Fruit fly (Drosophila melanogaster) whole organism, prepupa: ENCODE data around the gene Or7a.

Source experiments
- Blimp-1 ChIP-seq: fragments of 200-800 bp; sonication (Bioruptor generic); optimal IDR thresholded peaks from 3 replicates; lab custom pipeline; 2017; ENCODE audit warnings: missing biosample characterization, missing genetic modification characterization, mild to moderate bottlenecking, moderate library complexity, missing genetic modification reagents
- CG10669 ChIP-seq: fragments of 200-800 bp; sonication (Bioruptor generic); optimal IDR thresholded peaks from 3 replicates; lab custom pipeline; 2018; ENCODE audit warnings: missing biosample characterization, mild to moderate bottlenecking, missing genetic modification characterization, moderate library complexity
- CG11294 ChIP-seq: fragments of 200-800 bp; sonication (Bioruptor generic); IDR thresholded peaks from 2 replicates; pipeline ENCODE4 v1.3.6; 2022; ENCODE audit warnings: missing biosample characterization, missing genetic modification characterization
- CG11762 ChIP-seq: fragments of 200-800 bp; sonication (Bioruptor generic); optimal IDR thresholded peaks from 3 replicates; lab custom pipeline; 2016; ENCODE audit warnings: missing biosample characterization, missing genetic modification characterization; ENCODE audit not compliant: insufficient read depth
- CG11902 ChIP-seq: fragments of 200-800 bp; sonication (Bioruptor generic); optimal IDR thresholded peaks from 3 replicates; lab custom pipeline; 2016; ENCODE audit warnings: missing biosample characterization, missing genetic modification characterization
- CG15336 ChIP-seq: fragments of 200-800 bp; sonication (Bioruptor generic); IDR thresholded peaks from 2 replicates; pipeline ENCODE4 v1.3.6; 2022; ENCODE audit warnings: missing biosample characterization, missing genetic modification characterization
- CG1621 ChIP-seq: fragments of 200-800 bp; sonication (Bioruptor generic); optimal IDR thresholded peaks from 3 replicates; lab custom pipeline; 2018; ENCODE audit warnings: missing biosample characterization, mild to moderate bottlenecking, missing genetic modification characterization
- CG16779 ChIP-seq: fragments of 200-800 bp; sonication (Bioruptor generic); optimal IDR thresholded peaks from 3 replicates; lab custom pipeline; 2017; ENCODE audit warnings: missing biosample characterization, mild to moderate bottlenecking, missing genetic modification characterization
- CG3032 ChIP-seq: fragments of 200-800 bp; optimal IDR thresholded peaks from 2 replicates; lab custom pipeline; 2019; ENCODE audit warnings: missing biosample characterization, mild to moderate bottlenecking, missing genetic modification characterization, moderate library complexity
- CG31627 ChIP-seq: fragments of 200-800 bp; sonication (Bioruptor generic); optimal IDR thresholded peaks from 3 replicates; lab custom pipeline; 2016; ENCODE audit warnings: missing biosample characterization, missing genetic modification characterization
- CG32006 ChIP-seq: fragments of 200-800 bp; sonication (Bioruptor generic); optimal IDR thresholded peaks from 3 replicates; lab custom pipeline; 2017; ENCODE audit warnings: missing biosample characterization, mild to moderate bottlenecking, missing genetic modification characterization
- CG34406 ChIP-seq: fragments of 200-800 bp; sonication (Bioruptor generic); optimal IDR thresholded peaks from 3 replicates; lab custom pipeline; 2016; ENCODE audit warnings: missing biosample characterization, missing genetic modification characterization
- CG3919 ChIP-seq: fragments of 200-800 bp; sonication (Bioruptor generic); optimal IDR thresholded peaks from 3 replicates; lab custom pipeline; 2016; ENCODE audit warnings: missing biosample characterization, missing genetic modification characterization
- CG4318 ChIP-seq: fragments of 200-800 bp; sonication (Bioruptor generic); optimal IDR thresholded peaks from 3 replicates; lab custom pipeline; 2017; ENCODE audit warnings: missing biosample characterization, mild to moderate bottlenecking, missing genetic modification characterization
- CG6163 ChIP-seq: fragments of 200-800 bp; sonication (Bioruptor generic); IDR thresholded peaks from 3 replicates; pipeline ENCODE4 v1.3.6; 2022; ENCODE audit warnings: missing biosample characterization, missing genetic modification characterization
- CG6276 ChIP-seq: fragments of 200-800 bp; sonication (Bioruptor generic); optimal IDR thresholded peaks from 2 replicates; lab custom pipeline; 2017; ENCODE audit warnings: missing biosample characterization, mild to moderate bottlenecking, missing genetic modification characterization
- CG6792 ChIP-seq: fragments of 200-800 bp; sonication (Bioruptor generic); optimal IDR thresholded peaks from 3 replicates; lab custom pipeline; 2016; ENCODE audit warnings: missing biosample characterization, missing genetic modification characterization
- CG6808 ChIP-seq: fragments of 200-800 bp; sonication (Bioruptor generic); optimal IDR thresholded peaks from 3 replicates; lab custom pipeline; 2017; ENCODE audit warnings: missing biosample characterization, missing genetic modification characterization, mild to moderate bottlenecking, moderate library complexity, missing genetic modification reagents
- CG7368 ChIP-seq: fragments of 200-800 bp; sonication (Bioruptor generic); optimal IDR thresholded peaks from 3 replicates; lab custom pipeline; 2016; ENCODE audit warnings: missing biosample characterization, missing genetic modification characterization
- CG8319 ChIP-seq: fragments of 200-800 bp; sonication (Bioruptor generic); optimal IDR thresholded peaks from 3 replicates; lab custom pipeline; 2016; ENCODE audit warnings: missing biosample characterization, missing genetic modification characterization
- CG8632 ChIP-seq: fragments of 200-800 bp; sonication (Bioruptor generic); optimal IDR thresholded peaks from 3 replicates; lab custom pipeline; 2016; ENCODE audit warnings: missing biosample characterization, missing genetic modification characterization
- CG9139 ChIP-seq: fragments of 200-800 bp; sonication (Bioruptor generic); optimal IDR thresholded peaks from 3 replicates; lab custom pipeline; 2017; ENCODE audit warnings: missing biosample characterization, mild to moderate bottlenecking, missing genetic modification characterization
- Eip75B ChIP-seq: fragments of 200-800 bp; sonication (Bioruptor generic); optimal IDR thresholded peaks from 3 replicates; lab custom pipeline; 2016; ENCODE audit warnings: missing biosample characterization, missing genetic modification characterization
- Eip78C ChIP-seq: fragments of 200-800 bp; sonication (Bioruptor generic); peaks from one replicate; lab custom pipeline; 2016; ENCODE audit warnings: missing biosample characterization, missing genetic modification characterization
- Ets21C ChIP-seq: fragments of 200-800 bp; sonication (Bioruptor generic); optimal IDR thresholded peaks from 3 replicates; lab custom pipeline; 2016; ENCODE audit warnings: missing biosample characterization, missing genetic modification characterization
- Ets96B ChIP-seq: fragments of 200-800 bp; optimal IDR thresholded peaks from 2 replicates; lab custom pipeline; 2019; ENCODE audit warnings: missing biosample characterization, mild to moderate bottlenecking, missing genetic modification characterization, moderate library complexity
- Gug ChIP-seq: fragments of 200-800 bp; sonication (Bioruptor generic); IDR thresholded peaks from 2 replicates; pipeline ENCODE4 v1.3.6; 2022; ENCODE audit warnings: missing biosample characterization, missing genetic modification characterization
- Hr38 ChIP-seq: sonication (Bioruptor generic); optimal IDR thresholded peaks from 2 replicates; lab custom pipeline; 2016; ENCODE audit warnings: missing biosample characterization, missing genetic modification characterization
- Hr39 ChIP-seq: fragments of 200-800 bp; sonication (Bioruptor generic); optimal IDR thresholded peaks from 2 replicates; lab custom pipeline; 2016; ENCODE audit warnings: missing biosample characterization, missing genetic modification characterization
- Hr4 ChIP-seq: fragments of 200-800 bp; sonication (Bioruptor generic); optimal IDR thresholded peaks from 3 replicates; lab custom pipeline; 2016; ENCODE audit warnings: missing biosample characterization, missing genetic modification characterization
- Lpt ChIP-seq: fragments of 200-800 bp; sonication (Bioruptor generic); optimal IDR thresholded peaks from 3 replicates; lab custom pipeline; 2016; ENCODE audit warnings: missing biosample characterization, missing genetic modification characterization
- Met ChIP-seq: fragments of 200-800 bp; sonication (Bioruptor generic); optimal IDR thresholded peaks from 3 replicates; lab custom pipeline; 2016; ENCODE audit warnings: missing biosample characterization, missing genetic modification characterization
- OdsH ChIP-seq: fragments of 200-800 bp; sonication (Bioruptor generic); optimal IDR thresholded peaks from 3 replicates; lab custom pipeline; 2016; ENCODE audit warnings: missing biosample characterization, missing genetic modification characterization
- Smox ChIP-seq: fragments of 200-800 bp; sonication (Bioruptor generic); optimal IDR thresholded peaks from 3 replicates; lab custom pipeline; 2016; ENCODE audit warnings: missing biosample characterization, missing genetic modification characterization
- Sox102F ChIP-seq: fragments of 200-800 bp; sonication (Bioruptor generic); optimal IDR thresholded peaks from 2 replicates; lab custom pipeline; 2016; ENCODE audit warnings: missing biosample characterization, mild to moderate bottlenecking, missing genetic modification characterization
- Sox14 ChIP-seq: fragments of 200-800 bp; sonication (Bioruptor generic); optimal IDR thresholded peaks from 3 replicates; lab custom pipeline; 2016; ENCODE audit warnings: missing biosample characterization, missing genetic modification characterization
- Sox15 ChIP-seq: fragments of 200-800 bp; sonication (Bioruptor generic); optimal IDR thresholded peaks from 3 replicates; lab custom pipeline; 2016; ENCODE audit warnings: missing biosample characterization, missing genetic modification characterization
- achi ChIP-seq: fragments of 200-800 bp; sonication (Bioruptor generic); optimal IDR thresholded peaks from 3 replicates; lab custom pipeline; 2016; ENCODE audit warnings: missing biosample characterization, missing genetic modification characterization
- cyc ChIP-seq: fragments of 200-800 bp; sonication (Bioruptor generic); optimal IDR thresholded peaks from 3 replicates; lab custom pipeline; 2016; ENCODE audit warnings: missing biosample characterization, missing genetic modification characterization
- dsx ChIP-seq: fragments of 200-800 bp; optimal IDR thresholded peaks from 3 replicates; lab custom pipeline; 2019; ENCODE audit warnings: missing biosample characterization, mild to moderate bottlenecking, missing genetic modification characterization, moderate library complexity; ENCODE audit not compliant: poor library complexity, severe bottlenecking
- fkh ChIP-seq: fragments of 200-800 bp; sonication (Bioruptor generic); optimal IDR thresholded peaks from 3 replicates; lab custom pipeline; 2017; ENCODE audit warnings: missing biosample characterization, mild to moderate bottlenecking, missing genetic modification characterization, moderate library complexity
- lz ChIP-seq: fragments of 200-800 bp; sonication (Bioruptor generic); optimal IDR thresholded peaks from 3 replicates; lab custom pipeline; 2016; ENCODE audit warnings: missing biosample characterization, missing genetic modification characterization
- net ChIP-seq: fragments of 200-800 bp; sonication (Bioruptor generic); optimal IDR thresholded peaks from 3 replicates; lab custom pipeline; 2016; ENCODE audit warnings: missing biosample characterization, missing genetic modification characterization
- pdm3 ChIP-seq: fragments of 200-800 bp; sonication (Bioruptor generic); optimal IDR thresholded peaks from 3 replicates; lab custom pipeline; 2016; ENCODE audit warnings: missing biosample characterization, missing genetic modification characterization
- salr ChIP-seq, 2 experiments: fragments of 200-800 bp; sonication (Bioruptor generic); optimal IDR thresholded peaks; 3 replicates each; lab custom pipeline; 2016 to 2018; ENCODE audit warnings: missing biosample characterization in 2 of 2, missing genetic modification characterization in 2 of 2, mild to moderate bottlenecking in 1 of 2
- spab ChIP-seq: fragments of 200-800 bp; sonication (Bioruptor generic); optimal IDR thresholded peaks from 2 replicates; lab custom pipeline; 2017; ENCODE audit warnings: missing biosample characterization, mild to moderate bottlenecking, missing genetic modification characterization, missing genetic modification reagents
- ss ChIP-seq, 2 experiments: fragments of 200-800 bp; sonication (Bioruptor generic); optimal IDR thresholded peaks; 2 replicates in 1 of 2; 3 replicates in 1 of 2; lab custom pipeline; 2017 to 2018; ENCODE audit warnings: mild to moderate bottlenecking in 2 of 2, missing biosample characterization in 2 of 2, missing genetic modification characterization in 2 of 2, moderate library complexity in 1 of 2
- svp ChIP-seq: fragments of 200-800 bp; sonication (Bioruptor generic); peaks from one replicate; lab custom pipeline; 2016; ENCODE audit warnings: missing biosample characterization, missing genetic modification characterization
- topi ChIP-seq: fragments of 200-800 bp; sonication (Bioruptor generic); optimal IDR thresholded peaks from 3 replicates; lab custom pipeline; 2016; ENCODE audit warnings: missing biosample characterization, missing genetic modification characterization
- vri ChIP-seq: fragments of 200-800 bp; sonication (Bioruptor generic); optimal IDR thresholded peaks from 3 replicates; lab custom pipeline; 2016; ENCODE audit warnings: missing biosample characterization, mild to moderate bottlenecking, missing genetic modification characterization

Or7a gene

DNA sequence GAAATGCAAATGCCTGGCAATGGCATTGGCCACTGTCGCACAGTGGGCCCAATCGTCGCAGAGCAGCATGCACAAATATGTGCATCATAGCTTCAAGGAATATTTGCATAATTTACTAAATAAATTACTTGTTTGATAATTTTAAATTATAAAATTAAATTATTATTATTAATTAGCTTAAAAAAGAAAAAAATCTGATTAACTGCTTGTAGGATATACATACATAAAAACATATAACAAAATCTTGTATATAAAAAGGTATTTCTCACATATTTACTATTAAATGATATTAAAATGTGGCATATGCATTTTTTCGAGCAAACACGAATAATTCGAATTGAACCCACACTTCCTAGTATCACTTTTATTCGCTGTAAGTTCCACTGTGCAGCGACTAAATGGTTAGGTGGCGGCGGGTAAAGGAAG lies 40.3 kb downstream of the Or7a start (continued):
- TF ChIP-seq ss (GFP tag; optimal IDR thresholded peaks at IDR 0.05; lab: Kevin White, UChicago) (no peak), Gug (GFP tag; lab: Robert Waterston, UW) (no peak), CG6276 (GFP tag; lab: Kevin White, UChicago) (peak; percentile 47), topi (GFP tag; lab: Kevin White, UChicago) (no peak), CG34406 (GFP tag; lab: Kevin White, UChicago) (no peak), CG4318 (peak; percentile 60), CG10669 (GFP tag; lab: Kevin White, UChicago) (no peak)

DNA sequence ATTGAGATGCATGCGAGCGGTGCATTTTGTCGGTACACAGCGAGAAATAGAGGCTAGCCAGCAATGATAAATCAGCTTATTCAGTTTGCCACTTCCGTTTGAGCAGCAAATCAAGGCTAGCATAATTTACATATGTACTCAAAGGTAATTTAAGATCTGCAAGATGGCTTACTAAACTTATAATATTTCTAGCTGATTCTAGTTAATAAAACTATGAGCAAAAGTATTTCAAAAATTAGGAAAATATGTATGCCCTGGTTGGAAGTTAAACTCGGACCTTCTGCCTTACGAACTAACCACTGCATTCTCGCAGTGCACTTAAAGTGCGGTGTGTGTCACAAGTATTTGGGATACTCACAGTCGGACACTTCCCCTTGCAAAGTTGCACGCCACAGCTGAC lies 42.7 kb downstream of the Or7a start:
- TF ChIP-seq Sox14 (GFP tag; lab: Kevin White, UChicago): peak; percentile 28
- no peak for TF ChIP-seq CG16779
- peak; percentile 76 for TF ChIP-seq Hr4
- TF ChIP-seq achi (GFP tag; lab: Kevin White, UChicago): peak; percentile 34
- TF ChIP-seq CG11294 (GFP tag; lab: Robert Waterston, UW): no peak
- TF ChIP-seq OdsH (GFP tag; lab: Kevin White, UChicago): peak; percentile 41
- TF ChIP-seq vri: no peak
- TF ChIP-seq CG6276 (GFP tag; lab: Kevin White, UChicago): peak; percentile 66
- TF ChIP-seq Eip75B (GFP tag; lab: Kevin White, UChicago): peak; percentile 28
- TF ChIP-seq CG31627 (GFP tag; lab: Kevin White, UChicago): no peak
- TF ChIP-seq Hr39: peak; percentile 6
- no peak for TF ChIP-seq Hr38 (GFP tag; lab: Kevin White, UChicago)
- TF ChIP-seq net (GFP tag; lab: Kevin White, UChicago): peak; percentile 63
- TF ChIP-seq CG9139: no peak
- TF ChIP-seq CG4318: peak; percentile 57
- TF ChIP-seq Smox (GFP tag; lab: Kevin White, UChicago): no peak
- TF ChIP-seq lz: no peak
- peak; percentile 46 for TF ChIP-seq CG3032 (tag; lab: Kevin White, UChicago)
- TF ChIP-seq Lpt (GFP tag; lab: Kevin White, UChicago): peak; percentile 54
- TF ChIP-seq CG10669 (GFP tag; lab: Kevin White, UChicago): peak; percentile 40
- peak; percentile 92 for TF ChIP-seq Eip78C
- no peak for TF ChIP-seq Ets21C
- TF ChIP-seq svp (GFP tag; lab: Kevin White, UChicago): no peak
- peak; percentile 22 for TF ChIP-seq CG7368 (GFP tag; lab: Kevin White, UChicago)
- TF ChIP-seq Met (GFP tag; lab: Kevin White, UChicago): no peak
- no peak for TF ChIP-seq Blimp-1 (GFP tag; lab: Kevin White, UChicago)
- peak; percentile 56 for TF ChIP-seq pdm3 (GFP tag; lab: Kevin White, UChicago)
- TF ChIP-seq CG8632 (GFP tag; lab: Kevin White, UChicago): peak; percentile 4
- no peak for TF ChIP-seq CG1621 (tag; lab: Kevin White, UChicago)
- TF ChIP-seq CG8319 (GFP tag; lab: Kevin White, UChicago): no peak
- TF ChIP-seq Ets96B: peak; percentile 17
- peak; percentile 66; the same call in 2 of the 3 replicates for TF ChIP-seq CG6163 (GFP tag; lab: Robert Waterston, UW)
- TF ChIP-seq CG3919: peak; percentile 53
- TF ChIP-seq CG6808 (GFP tag; lab: Kevin White, UChicago): peak; percentile 48
- peak in 1 of 2 experiments; percentile 38 for TF ChIP-seq salr (GFP tag; optimal IDR thresholded peaks at IDR 0.05; lab: Kevin White, UChicago)
- peak; percentile 25 for TF ChIP-seq CG6792 (GFP tag; lab: Kevin White, UChicago)
- peak; percentile 76 for TF ChIP-seq CG15336
- TF ChIP-seq Gug (GFP tag; lab: Robert Waterston, UW): no peak
- peak; percentile 85 for TF ChIP-seq CG32006 (GFP tag; lab: Kevin White, UChicago)
- no peak for TF ChIP-seq Sox102F (GFP tag; lab: Kevin White, UChicago)
- TF ChIP-seq spab (GFP tag; lab: Kevin White, UChicago): no peak
- no peak for TF ChIP-seq CG34406 (GFP tag; lab: Kevin White, UChicago)
- peak; percentile 27 for TF ChIP-seq dsx (GFP tag; lab: Kevin White, UChicago)
- TF ChIP-seq CG11902 (GFP tag; lab: Kevin White, UChicago): peak; percentile 5
- TF ChIP-seq Sox15 (GFP tag; lab: Kevin White, UChicago): peak; percentile 0
- TF ChIP-seq CG11762 (GFP tag; lab: Kevin White, UChicago): peak; percentile 20
- no peak for TF ChIP-seq fkh (GFP tag; lab: Kevin White, UChicago)
- no peak for TF ChIP-seq cyc (GFP tag; lab: Kevin White, UChicago)
